Fruit fly (Drosophila melanogaster) whole organism, adult: ENCODE data around the gene Obp99a.

Experiments used
- CG11617 ChIP-seq: fragments of 200-800 bp; sonication (Bioruptor generic); optimal IDR thresholded peaks from 2 replicates; lab custom pipeline; 2017; ENCODE audit warnings: mild to moderate bottlenecking, missing biosample characterization, missing genetic modification reagents, missing genetic modification characterization
- CG1620 ChIP-seq: fragments of 200-800 bp; sonication (Bioruptor generic); optimal IDR thresholded peaks from 2 replicates; lab custom pipeline; 2016; ENCODE audit warnings: missing biosample characterization, missing genetic modification characterization
- bab1 ChIP-seq: fragments of 200-800 bp; sonication (Bioruptor generic); optimal IDR thresholded peaks from 3 replicates; lab custom pipeline; 2019; ENCODE audit warnings: missing biosample characterization, mild to moderate bottlenecking, missing genetic modification characterization, moderate library complexity
- cic ChIP-seq: fragments of 200-800 bp; sonication (Bioruptor generic); optimal IDR thresholded peaks from 2 replicates; lab custom pipeline; 2017; ENCODE audit warnings: missing biosample characterization, mild to moderate bottlenecking, missing genetic modification characterization, moderate library complexity
- ovo ChIP-seq: fragments of 200-800 bp; sonication (Bioruptor generic); optimal IDR thresholded peaks from 2 replicates; lab custom pipeline; 2016; ENCODE audit warnings: missing biosample characterization, missing genetic modification characterization

The Obp99a gene

dm6 chr3R:29718363-29718762, 46.9 kb downstream of the Obp99a start, which contains the start of gene CG15506:
Gene CG15506 (plus strand): TSS chr3R:29718663.
- no peak for TF ChIP-seq ovo
- TF ChIP-seq cic (GFP tag; lab: Kevin White, UChicago), result no peak
- TF ChIP-seq CG1620 (GFP tag; lab: Kevin White, UChicago), result no peak
- TF ChIP-seq bab1 (GFP tag; lab: Kevin White, UChicago), result no peak
- TF ChIP-seq CG11617 (GFP tag; lab: Kevin White, UChicago), result no peak
